Fruit fly (Drosophila melanogaster) whole organism, prepupa: ENCODE measurements around the gene CG6931.
A peak's percentile ranks its signal among the peaks of the same experiment; 100 is the strongest.

Source experiments
- Blimp-1 ChIP-seq: fragments of 200-800 bp; sonication (Bioruptor generic); optimal IDR thresholded peaks from 3 replicates; lab custom pipeline; 2017; ENCODE audit warnings: missing biosample characterization, missing genetic modification characterization, mild to moderate bottlenecking, moderate library complexity, missing genetic modification reagents
- CG10669 ChIP-seq: fragments of 200-800 bp; sonication (Bioruptor generic); optimal IDR thresholded peaks from 3 replicates; lab custom pipeline; 2018; ENCODE audit warnings: missing biosample characterization, mild to moderate bottlenecking, missing genetic modification characterization, moderate library complexity
- CG16779 ChIP-seq: fragments of 200-800 bp; sonication (Bioruptor generic); optimal IDR thresholded peaks from 3 replicates; lab custom pipeline; 2017; ENCODE audit warnings: missing biosample characterization, mild to moderate bottlenecking, missing genetic modification characterization
- CG7368 ChIP-seq: fragments of 200-800 bp; sonication (Bioruptor generic); optimal IDR thresholded peaks from 3 replicates; lab custom pipeline; 2016; ENCODE audit warnings: missing biosample characterization, missing genetic modification characterization
- CG8632 ChIP-seq: fragments of 200-800 bp; sonication (Bioruptor generic); optimal IDR thresholded peaks from 3 replicates; lab custom pipeline; 2016; ENCODE audit warnings: missing biosample characterization, missing genetic modification characterization
- OdsH ChIP-seq: fragments of 200-800 bp; sonication (Bioruptor generic); optimal IDR thresholded peaks from 3 replicates; lab custom pipeline; 2016; ENCODE audit warnings: missing biosample characterization, missing genetic modification characterization
- achi ChIP-seq: fragments of 200-800 bp; sonication (Bioruptor generic); optimal IDR thresholded peaks from 3 replicates; lab custom pipeline; 2016; ENCODE audit warnings: missing biosample characterization, missing genetic modification characterization
- svp ChIP-seq: fragments of 200-800 bp; sonication (Bioruptor generic); peaks from one replicate; lab custom pipeline; 2016; ENCODE audit warnings: missing biosample characterization, missing genetic modification characterization

DNA sequence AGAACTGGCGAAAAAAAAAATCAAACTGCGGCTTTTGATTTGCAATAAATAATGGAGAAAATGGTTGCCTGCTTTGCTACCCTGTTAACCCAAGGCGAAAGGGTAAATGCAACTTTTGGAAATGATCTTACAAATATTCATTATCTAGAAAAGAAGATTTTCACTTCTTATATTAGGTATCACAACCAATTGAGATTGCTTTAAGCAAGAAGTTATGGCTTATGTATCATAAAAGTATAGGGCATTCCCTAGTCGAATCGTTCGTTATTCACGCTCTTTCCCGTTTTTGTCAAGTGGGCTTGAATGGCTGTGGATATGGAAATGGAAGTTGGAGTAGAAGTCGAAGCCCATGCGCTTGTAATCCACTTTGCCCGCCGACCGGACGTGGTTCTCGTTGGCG lies 40.0 kb downstream of the CG6931 start:
- TF ChIP-seq CG7368 (GFP tag; lab: Kevin White, UChicago) (peak; percentile 64), Blimp-1 (GFP tag; lab: Kevin White, UChicago) (no peak), svp (no peak), achi (GFP tag; lab: Kevin White, UChicago) (peak; percentile 56), OdsH (peak; percentile 62), CG8632 (GFP tag; lab: Kevin White, UChicago) (peak; percentile 45), CG10669 (GFP tag; lab: Kevin White, UChicago) (peak; percentile 84), CG16779 (no peak)
